Fruit fly (Drosophila melanogaster) whole organism, embryonic: ENCODE measurements around the gene CG13876.

Experiments
- Awh ChIP-seq: fragments of 200-800 bp; sonication (Bioruptor generic); IDR thresholded peaks from 2 replicates; pipeline ENCODE4, ENCODE4 v1.3.6; 2022; ENCODE audit warnings: missing biosample characterization, missing genetic modification characterization
- Blimp-1 ChIP-seq: fragments of 200-800 bp; sonication (Bioruptor generic); optimal IDR thresholded peaks from 3 replicates; lab custom pipeline; 2018; ENCODE audit warnings: missing biosample characterization, missing genetic modification characterization, mild to moderate bottlenecking, moderate library complexity, missing genetic modification reagents
- BtbVII ChIP-seq: fragments of 200-800 bp; sonication (Bioruptor generic); optimal IDR thresholded peaks from 3 replicates; lab custom pipeline; 2017; ENCODE audit warnings: missing biosample characterization, mild to moderate bottlenecking, missing genetic modification characterization
- CG10209 ChIP-seq: fragments of 200-800 bp; sonication (Bioruptor generic); optimal IDR thresholded peaks from 3 replicates; lab custom pipeline; 2017; ENCODE audit warnings: missing biosample characterization, mild to moderate bottlenecking, missing genetic modification characterization, missing genetic modification reagents
- CG10543 ChIP-seq: fragments of 200-800 bp; sonication (Bioruptor generic); optimal IDR thresholded peaks from 3 replicates; lab custom pipeline; 2017; ENCODE audit warnings: missing biosample characterization, mild to moderate bottlenecking, missing genetic modification characterization, moderate library complexity
- CG10565 ChIP-seq: fragments of 200-800 bp; sonication (Bioruptor generic); optimal IDR thresholded peaks from 3 replicates; lab custom pipeline; 2016; ENCODE audit warnings: missing biosample characterization, mild to moderate bottlenecking, missing genetic modification characterization
- CG11695 ChIP-seq: fragments of 200-800 bp; sonication (Bioruptor generic); IDR thresholded peaks from 3 replicates; pipeline ENCODE4 v1.3.6; 2022; ENCODE audit warnings: missing biosample characterization, missing genetic modification characterization
- CG12299 ChIP-seq: fragments of 200-800 bp; sonication (Bioruptor generic); optimal IDR thresholded peaks from 2 replicates; lab custom pipeline; 2018; ENCODE audit warnings: missing biosample characterization, mild to moderate bottlenecking, missing genetic modification characterization
- CG13894 ChIP-seq: fragments of 200-800 bp; sonication (Bioruptor generic); optimal IDR thresholded peaks from 3 replicates; lab custom pipeline; 2018; ENCODE audit warnings: missing biosample characterization, mild to moderate bottlenecking, missing genetic modification characterization, moderate library complexity
- CG14667 ChIP-seq: fragments of 200-800 bp; sonication (Bioruptor generic); IDR thresholded peaks from 2 replicates; pipeline ENCODE4 v1.3.6; 2022; ENCODE audit warnings: missing biosample characterization, missing genetic modification characterization
- CG14710 ChIP-seq: fragments of 200-800 bp; sonication (Bioruptor generic); optimal IDR thresholded peaks from 3 replicates; lab custom pipeline; 2019; ENCODE audit warnings: missing biosample characterization, mild to moderate bottlenecking, missing genetic modification characterization, moderate library complexity
- CG16779 ChIP-seq: fragments of 200-800 bp; sonication (Bioruptor generic); IDR thresholded peaks from 2 replicates; pipeline ENCODE4 v1.3.6; 2022; ENCODE audit warnings: missing biosample characterization, missing genetic modification characterization
- CG17568 ChIP-seq: fragments of 200-800 bp; sonication (Bioruptor generic); optimal IDR thresholded peaks from 2 replicates; lab custom pipeline; 2018; ENCODE audit warnings: missing biosample characterization, mild to moderate bottlenecking, missing genetic modification characterization, moderate library complexity
- CG18764 ChIP-seq: fragments of 200-800 bp; sonication (Bioruptor generic); optimal IDR thresholded peaks from 3 replicates; lab custom pipeline; 2016; ENCODE audit warnings: missing biosample characterization, missing genetic modification characterization
- CG2889 ChIP-seq: fragments of 200-800 bp; sonication (Bioruptor generic); IDR thresholded peaks from 3 replicates; pipeline ENCODE4 v1.3.6; 2022; ENCODE audit warnings: missing biosample characterization, missing genetic modification characterization
- CG3163 ChIP-seq: fragments of 200-800 bp; sonication (Bioruptor generic); optimal IDR thresholded peaks from 3 replicates; lab custom pipeline; 2016; ENCODE audit warnings: missing biosample characterization, missing genetic modification characterization
- CG32767 ChIP-seq: fragments of 200-800 bp; sonication (Bioruptor generic); IDR thresholded peaks from 2 replicates; pipeline ENCODE4 v1.3.6; 2022; ENCODE audit warnings: missing biosample characterization, missing genetic modification characterization
- CG3281 ChIP-seq: fragments of 200-800 bp; sonication (Bioruptor generic); optimal IDR thresholded peaks from 3 replicates; lab custom pipeline; 2017; ENCODE audit warnings: missing biosample characterization, mild to moderate bottlenecking, missing genetic modification characterization
- CG42726 ChIP-seq: fragments of 200-800 bp; sonication (Bioruptor generic); IDR thresholded peaks from 2 replicates; pipeline ENCODE4 v1.3.6; 2022; ENCODE audit warnings: missing biosample characterization, missing genetic modification characterization; ENCODE audit not compliant: partially characterized antibody
- CG6813 ChIP-seq: fragments of 200-800 bp; sonication (Bioruptor generic); optimal IDR thresholded peaks from 2 replicates; lab custom pipeline; 2017; ENCODE audit warnings: missing biosample characterization, missing genetic modification characterization, mild to moderate bottlenecking, moderate library complexity, missing genetic modification reagents
- CG7271 ChIP-seq: fragments of 200-800 bp; sonication (Bioruptor generic); optimal IDR thresholded peaks from 2 replicates; lab custom pipeline; 2018; ENCODE audit warnings: missing biosample characterization, mild to moderate bottlenecking, missing genetic modification characterization, moderate library complexity
- CG8290 ChIP-seq, 3 experiments: fragments of 200-800 bp; sonication (Bioruptor generic); optimal IDR thresholded peaks; 2 replicates each; lab custom pipeline; 2016 to 2019; ENCODE audit warnings: missing biosample characterization in 3 of 3, missing genetic modification characterization in 3 of 3, mild to moderate bottlenecking in 2 of 3, moderate library complexity in 1 of 3
- CG8478 ChIP-seq: fragments of >200 bp; optimal IDR thresholded peaks from 2 replicates; lab custom pipeline; 2018
- CG8924 ChIP-seq: fragments of 200-800 bp; optimal IDR thresholded peaks from 3 replicates; lab custom pipeline; 2019; ENCODE audit warnings: missing biosample characterization, mild to moderate bottlenecking, missing genetic modification characterization, moderate library complexity
- D19A ChIP-seq: fragments of 200-800 bp; optimal IDR thresholded peaks from 3 replicates; lab custom pipeline; 2019; ENCODE audit warnings: missing biosample characterization, mild to moderate bottlenecking, missing genetic modification characterization, moderate library complexity
- Deaf1 ChIP-seq: fragments of 200-800 bp; optimal IDR thresholded peaks from 3 replicates; lab custom pipeline; 2019; ENCODE audit warnings: missing biosample characterization, mild to moderate bottlenecking, missing genetic modification characterization, moderate library complexity
- ERR ChIP-seq: fragments of 200-800 bp; sonication (Bioruptor generic); optimal IDR thresholded peaks from 2 replicates; lab custom pipeline; 2016; ENCODE audit warnings: missing biosample characterization, missing genetic modification characterization
- Fer1 ChIP-seq: fragments of 200-800 bp; sonication (Bioruptor generic); optimal IDR thresholded peaks from 2 replicates; lab custom pipeline; 2017; ENCODE audit warnings: missing biosample characterization, mild to moderate bottlenecking, missing genetic modification characterization
- Hey ChIP-seq: fragments of 200-800 bp; sonication (Bioruptor generic); optimal IDR thresholded peaks from 3 replicates; lab custom pipeline; 2018; ENCODE audit warnings: missing biosample characterization, mild to moderate bottlenecking, missing genetic modification characterization
- Jarid2 ChIP-seq: fragments of 200-800 bp; sonication (Bioruptor generic); optimal IDR thresholded peaks from 3 replicates; lab custom pipeline; 2017; ENCODE audit warnings: mild to moderate bottlenecking, missing biosample characterization, missing genetic modification reagents, missing genetic modification characterization
- Med ChIP-seq: fragments of 200-800 bp; sonication (Bioruptor generic); peaks from one replicate; lab custom pipeline; 2016; ENCODE audit warnings: missing biosample characterization, missing genetic modification characterization, mild to moderate bottlenecking, inconsistent platforms, moderate library complexity
- Opbp ChIP-seq: fragments of 200-800 bp; sonication (Bioruptor generic); IDR thresholded peaks from 3 replicates; pipeline ENCODE4 v1.3.6; 2022; ENCODE audit warnings: missing biosample characterization, missing genetic modification characterization; ENCODE audit not compliant: partially characterized antibody
- Trl ChIP-seq, 3 experiments: fragments of >200 bp in 2 of 3; fragments of 200-800 bp in 1 of 3; sonication (Bioruptor generic) in 1 of 3; optimal IDR thresholded peaks; 2 replicates in 1 of 3; 3 replicates in 2 of 3; lab custom pipeline; 2016 to 2017; ENCODE audit warnings: missing biosample characterization in 1 of 3, missing genetic modification characterization in 1 of 3
- caup ChIP-seq: fragments of 200-800 bp; sonication (Bioruptor generic); optimal IDR thresholded peaks from 3 replicates; lab custom pipeline; 2017; ENCODE audit warnings: missing biosample characterization, mild to moderate bottlenecking, missing genetic modification characterization, moderate library complexity; ENCODE audit not compliant: severe bottlenecking
- chinmo ChIP-seq: fragments of 200-800 bp; sonication (Bioruptor generic); IDR thresholded peaks from 4 replicates; pipeline ENCODE4 v1.3.6; 2022; ENCODE audit warnings: missing biosample characterization, missing genetic modification characterization; ENCODE audit not compliant: partially characterized antibody
- chm ChIP-seq: fragments of 200-800 bp; sonication (Bioruptor generic); IDR thresholded peaks from 2 replicates; pipeline ENCODE4 v1.3.6; 2022; ENCODE audit warnings: missing biosample characterization, missing genetic modification characterization
- ci ChIP-seq: fragments of 200-800 bp; sonication (Bioruptor generic); IDR thresholded peaks from 3 replicates; pipeline ENCODE4 v1.3.6; 2022; ENCODE audit warnings: missing biosample characterization, missing genetic modification characterization
- kni ChIP-seq: fragments of 200-800 bp; sonication (Bioruptor generic); optimal IDR thresholded peaks from 3 replicates; lab custom pipeline; 2017; ENCODE audit warnings: mild to moderate bottlenecking, missing biosample characterization, missing genetic modification reagents, missing genetic modification characterization
- nom ChIP-seq: fragments of 200-800 bp; sonication (Bioruptor generic); optimal IDR thresholded peaks from 2 replicates; lab custom pipeline; 2017; ENCODE audit warnings: missing biosample characterization, missing genetic modification characterization, mild to moderate bottlenecking, moderate library complexity, missing genetic modification reagents
- pho ChIP-seq: fragments of 200-800 bp; sonication (Bioruptor generic); optimal IDR thresholded peaks from 2 replicates; lab custom pipeline; 2016; ENCODE audit warnings: missing biosample characterization, missing genetic modification characterization
- slbo ChIP-seq: fragments of 200-800 bp; sonication (Bioruptor generic); IDR thresholded peaks from 2 replicates; pipeline ENCODE4 v1.3.6; 2022; ENCODE audit warnings: missing biosample characterization, missing genetic modification characterization
- ssp ChIP-seq: fragments of 200-800 bp; sonication (Bioruptor generic); IDR thresholded peaks from 2 replicates; pipeline ENCODE4 v1.3.6; 2022; ENCODE audit warnings: missing biosample characterization, missing genetic modification characterization
- sug ChIP-seq: fragments of 200-800 bp; optimal IDR thresholded peaks from 2 replicates; lab custom pipeline; 2019; ENCODE audit warnings: missing biosample characterization, mild to moderate bottlenecking, missing genetic modification characterization, moderate library complexity
- unc-4 ChIP-seq: fragments of 200-800 bp; sonication (Bioruptor generic); IDR thresholded peaks from 2 replicates; pipeline ENCODE4 v1.3.6; 2022; ENCODE audit warnings: missing biosample characterization, missing genetic modification characterization; ENCODE audit not compliant: partially characterized antibody
- unpg ChIP-seq: fragments of 200-800 bp; sonication (Bioruptor generic); optimal IDR thresholded peaks from 3 replicates; lab custom pipeline; 2018; ENCODE audit warnings: missing biosample characterization, mild to moderate bottlenecking, missing genetic modification characterization, moderate library complexity
- vvl ChIP-seq: fragments of 200-800 bp; sonication (Bioruptor generic); IDR thresholded peaks from 2 replicates; pipeline ENCODE4 v1.3.6; 2022; ENCODE audit warnings: missing biosample characterization, missing genetic modification characterization

Gene CG13876

dm6 chr3L:179490-180261 is 26.3 kb upstream of the CG13876 start, which contains the start of gene CG13875 (continued):
- TF ChIP-seq Fer1 (GFP tag; lab: Kevin White, UChicago) (no peak), CG11695 (GFP tag; lab: Robert Waterston, UW) (peak; percentile 11; the same call in 1 of the 3 replicates), nom (peak; percentile 56), unc-4 (GFP tag; lab: Robert Waterston, UW) (peak; percentile 22; the same call in 1 of the 2 replicates), pho (no peak), CG32767 (GFP tag; lab: Robert Waterston, UW) (no peak), CG6813 (GFP tag; lab: Kevin White, UChicago) (no peak), BtbVII (GFP tag; lab: Kevin White, UChicago) (peak; percentile 4), CG10209 (no peak), CG10543 (GFP tag; lab: Kevin White, UChicago) (peak; percentile 20), Deaf1 (tag; lab: Kevin White, UChicago) (peak; percentile 35), unpg (GFP tag; lab: Kevin White, UChicago) (no peak), Trl (optimal IDR thresholded peaks at IDR 0.05; lab: Kevin White, UChicago) (peak; percentile 72), Trl (GFP tag; optimal IDR thresholded peaks at IDR 0.05; lab: Kevin White, UChicago) (no peak), CG10565 (no peak), CG12299 (tag; lab: Kevin White, UChicago) (no peak), CG17568 (GFP tag; lab: Kevin White, UChicago) (no peak), CG2889 (GFP tag; lab: Robert Waterston, UW) (no peak), CG7271 (tag; lab: Kevin White, UChicago) (no peak), vvl (GFP tag; lab: Robert Waterston, UW) (no peak), CG8924 (tag; lab: Kevin White, UChicago) (no peak), CG14667 (GFP tag; lab: Robert Waterston, UW) (no peak), CG13894 (tag; lab: Kevin White, UChicago) (peak; percentile 64), ssp (GFP tag; lab: Robert Waterston, UW) (no peak), CG3163 (peak; percentile 95), CG14710 (tag; lab: Kevin White, UChicago) (no peak), D19A (tag; lab: Kevin White, UChicago) (peak; percentile 67), kni (GFP tag; lab: Kevin White, UChicago) (peak; percentile 76), sug (tag; lab: Kevin White, UChicago) (no peak)

- TF ChIP-seq CG3281 (GFP tag; lab: Kevin White, UChicago) (no peak), Opbp (GFP tag; lab: Robert Waterston, UW) (peak; percentile 34; the same call in 1 of the 3 replicates), ERR (GFP tag; lab: Kevin White, UChicago) (no peak), CG8478 (lab: Kevin White, UChicago) (no peak), caup (GFP tag; lab: Kevin White, UChicago) (peak; percentile 6), chinmo (GFP tag; lab: Robert Waterston, UW) (0 out of 4 replicates have a peak, but pooled peaks have one; percentile 3), Trl (optimal IDR thresholded peaks at IDR 0.05; lab: Kevin White, UChicago) (peak in 1 of 2 experiments; percentile 27), Trl (GFP tag; optimal IDR thresholded peaks at IDR 0.05; lab: Kevin White, UChicago) (no peak), slbo (GFP tag; lab: Robert Waterston, UW) (no peak), Med (peak; percentile 57), Blimp-1 (GFP tag; lab: Kevin White, UChicago) (peak; percentile 16), ci (GFP tag; lab: Robert Waterston, UW) (peak; percentile 1; the same call in 1 of the 3 replicates), CG42726 (0 out of 2 replicates have a peak, but pooled peaks have one; percentile 42), Jarid2 (GFP tag; lab: Kevin White, UChicago) (peak; percentile 75), CG16779 (peak; percentile 41; the same call in 1 of the 2 replicates), CG8290 (GFP tag; optimal IDR thresholded peaks at IDR 0.05; lab: Kevin White, UChicago) (no peak), CG8290 (tag; optimal IDR thresholded peaks at IDR 0.05; lab: Kevin White, UChicago) (peak in 1 of 2 experiments; percentile 17), Hey (tag; lab: Kevin White, UChicago) (no peak), CG18764 (GFP tag; lab: Kevin White, UChicago) (no peak), chm (GFP tag; lab: Robert Waterston, UW) (0 out of 2 replicates have a peak, but pooled peaks have one; percentile 45), kni (GFP tag; lab: Kevin White, UChicago) (peak; percentile 41), Awh (GFP tag; lab: Robert Waterston, UW) (no peak)
Observed at dm6 chr3L:180262-180543, 25.7 kb upstream of the CG13876 start.
